Worm (Caenorhabditis elegans): Measurements from ENCODE around the gene ncs-7.
"Not testable (repeated sequence)": the region's sequence is repeated elsewhere in the genome, so short reads cannot be mapped to it uniquely, and the experiment has no call there.

Gene ncs-7

DNA sequence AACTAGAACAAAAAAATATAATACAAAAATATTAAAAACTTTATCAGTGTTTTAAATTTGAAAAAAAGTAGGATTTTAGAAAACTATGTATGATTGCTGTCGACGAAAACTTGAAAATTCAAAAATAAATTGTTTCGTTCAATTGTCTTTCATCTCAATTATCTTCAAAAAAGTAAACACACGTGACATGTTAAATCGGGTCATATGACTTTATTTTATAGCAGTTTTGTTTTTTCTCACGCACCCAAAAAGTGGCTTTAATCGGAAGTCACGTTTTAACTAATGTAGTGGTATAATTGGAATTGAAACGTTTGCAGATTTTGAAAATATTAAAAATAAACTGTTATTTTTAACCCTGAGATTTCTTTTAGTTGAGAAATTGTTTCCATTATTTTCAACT lies 28.5 kb downstream of the ncs-7 start:
- peak; percentile 13 for TF ChIP-seq nhr-90 (tag; optimal IDR thresholded peaks at IDR 0.05; ENCODE audit: poor library complexity)
- 0 out of 2 replicates have a peak, but pooled peaks have one; percentile 7 for TF ChIP-seq grh-1 (GFP tag; IDR thresholded peaks at IDR 0.05)
- TF ChIP-seq C04F5.9 (tag; optimal IDR thresholded peaks at IDR 0.05), result no peak
- no peak for TF ChIP-seq sup-37 (GFP tag; optimal IDR thresholded peaks at IDR 0.05)
- peak; percentile 55 for TF ChIP-seq nhr-71 (tag; optimal IDR thresholded peaks at IDR 0.05)
- TF ChIP-seq ceh-82 (tag; optimal IDR thresholded peaks at IDR 0.05), result no peak
- TF ChIP-seq lin-35 (GFP tag; optimal IDR thresholded peaks at IDR 0.05), result no peak
- no peak for TF ChIP-seq lir-3 (tag; optimal IDR thresholded peaks at IDR 0.05; ENCODE audit: poor library complexity)
- TF ChIP-seq efl-1 (optimal IDR thresholded peaks at IDR 0.05), result no peak
- peak in 1 of 2 experiments; percentile 38 for TF ChIP-seq efl-1 (GFP tag; optimal IDR thresholded peaks at IDR 0.05 in 1 of 2)
- peak; percentile 54 for TF ChIP-seq nhr-20 (tag; optimal IDR thresholded peaks at IDR 0.05)
- TF ChIP-seq C34B4.2 (tag; optimal IDR thresholded peaks at IDR 0.05), result no peak
- TF ChIP-seq nhr-76 (tag; optimal IDR thresholded peaks at IDR 0.05), result no peak
- TF ChIP-seq lin-14 (GFP tag; optimal IDR thresholded peaks at IDR 0.05), result peak; percentile 43
- peak in 1 of 6 experiments; percentile 55 for TF ChIP-seq elt-3 (tag; optimal IDR thresholded peaks at IDR 0.05)
- peak; percentile 73 for TF ChIP-seq nhr-85 (tag)
- TF ChIP-seq snu-23 (GFP tag; optimal IDR thresholded peaks at IDR 0.05), result peak; percentile 20

ce11 chrX:17643812-17644211 lies 29.5 kb downstream of the ncs-7 start:
- TF ChIP-seq egl-27 (tag; optimal IDR thresholded peaks at IDR 0.05), result no peak
- peak in 2 of 6 experiments; percentile 13 to 38 for TF ChIP-seq elt-3 (tag; optimal IDR thresholded peaks at IDR 0.05)
- no peak for TF ChIP-seq ceh-63 (GFP tag; optimal IDR thresholded peaks at IDR 0.05)
- peak; percentile 56 for TF ChIP-seq lin-14 (GFP tag; optimal IDR thresholded peaks at IDR 0.05)
- TF ChIP-seq nhr-90 (tag; optimal IDR thresholded peaks at IDR 0.05; ENCODE audit: poor library complexity), result peak; percentile 32
- peak; percentile 73 for TF ChIP-seq blmp-1 (tag; optimal IDR thresholded peaks at IDR 0.05)
- peak; percentile 88 for TF ChIP-seq nhr-85 (tag)
- TF ChIP-seq snu-23 (GFP tag; optimal IDR thresholded peaks at IDR 0.05), result peak; percentile 22
- peak; percentile 41 for TF ChIP-seq nhr-71 (tag; optimal IDR thresholded peaks at IDR 0.05)
- TF ChIP-seq lsy-2 (tag; optimal IDR thresholded peaks at IDR 0.05), result no peak
- peak; percentile 2 for TF ChIP-seq nhr-20 (tag; optimal IDR thresholded peaks at IDR 0.05)

- TF ChIP-seq lin-15B (tag; optimal IDR thresholded peaks at IDR 0.05); snu-23 (GFP tag; optimal IDR thresholded peaks at IDR 0.05); dsc-1 (tag; optimal IDR thresholded peaks at IDR 0.05): not testable (repeated sequence)
These were observed 35.0 kb downstream of the ncs-7 start, which contains the start of gene tmem-218 for ce11 chrX:17649380-17649779. TSS of gene tmem-218 (plus strand) at chrX:17649680.

- TF ChIP-seq efl-1 (optimal IDR thresholded peaks at IDR 0.05) (no peak), efl-1 (GFP tag; optimal IDR thresholded peaks at IDR 0.05 in 1 of 2) (peak in 1 of 2 experiments; percentile 67), C04F5.9 (tag; optimal IDR thresholded peaks at IDR 0.05) (no peak)
These were observed 47.8 kb downstream of the ncs-7 start, which contains the start of gene nlp-6 for ce11 chrX:17662146-17662545. TSS of gene nlp-6 (plus strand) at chrX:17662446.

DNA sequence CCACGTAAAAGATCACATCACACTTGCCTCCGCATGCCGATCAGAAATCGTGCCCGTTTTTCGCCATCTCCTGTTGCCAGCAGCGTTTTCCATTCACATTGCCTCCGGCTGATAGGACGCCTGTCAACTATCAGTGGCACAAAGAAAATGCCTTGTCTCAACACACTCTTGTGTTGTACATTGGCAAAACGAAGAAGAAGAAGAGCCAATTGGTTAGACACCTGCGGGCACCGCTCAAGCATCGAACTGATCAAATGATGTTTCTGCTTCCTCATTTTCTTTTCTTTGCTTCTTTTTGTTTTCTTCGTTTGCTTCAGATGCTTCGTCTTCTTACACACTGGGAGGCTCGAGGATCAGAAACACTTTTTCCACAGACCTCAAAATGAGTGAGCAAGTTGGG lies 52.9 kb downstream of the ncs-7 start:
- TF ChIP-seq fkh-8 (tag; optimal IDR thresholded peaks at IDR 0.05) (no peak), hlh-4 (tag; optimal IDR thresholded peaks at IDR 0.05) (no peak), nhr-77 (tag; optimal IDR thresholded peaks at IDR 0.05) (no peak), egl-27 (tag; optimal IDR thresholded peaks at IDR 0.05) (no peak), C04F5.9 (tag; optimal IDR thresholded peaks at IDR 0.05) (no peak), lin-14 (GFP tag; optimal IDR thresholded peaks at IDR 0.05) (peak; percentile 73), pag-3 (tag; optimal IDR thresholded peaks at IDR 0.05; ENCODE audit: borderline replicate concordance, insufficient read depth) (peak; percentile 87), blmp-1 (tag; optimal IDR thresholded peaks at IDR 0.05) (no peak), unc-130 (tag; optimal IDR thresholded peaks at IDR 0.05) (peak; percentile 7), ceh-63 (GFP tag; optimal IDR thresholded peaks at IDR 0.05) (no peak), nhr-90 (tag; optimal IDR thresholded peaks at IDR 0.05; ENCODE audit: poor library complexity) (no peak), snu-23 (GFP tag; optimal IDR thresholded peaks at IDR 0.05) (peak; percentile 21), nhr-85 (tag) (no peak), rnt-1 (tag; optimal IDR thresholded peaks at IDR 0.05) (peak; percentile 60), egl-13 (tag; optimal IDR thresholded peaks at IDR 0.05) (no peak), nhr-20 (tag; optimal IDR thresholded peaks at IDR 0.05) (peak; percentile 22), nhr-71 (tag; optimal IDR thresholded peaks at IDR 0.05) (peak; percentile 69), zip-4 (GFP tag; optimal IDR thresholded peaks at IDR 0.05) (no peak), nhr-19 (GFP tag; conservative IDR thresholded peaks at IDR 0.05) (peak; percentile 35)

All from whole organism, L1 larva.